Fruit fly (Drosophila melanogaster): Measurements from ENCODE around the gene Pomp.
A peak's percentile ranks its signal among the peaks of the same experiment; 100 is the strongest.

Pomp gene

dm6 chr2L:20821249-20822024, 34.0 kb downstream of the Pomp start:
- no peak for TF ChIP-seq CG4820 (GFP tag; optimal IDR thresholded peaks at IDR 0.05)
- peak; percentile 22 for TF ChIP-seq CG18599 (GFP tag; optimal IDR thresholded peaks at IDR 0.05)
- TF ChIP-seq trem (tag; optimal IDR thresholded peaks at IDR 0.05): peak; percentile 14
- TF ChIP-seq jumu (GFP tag; optimal IDR thresholded peaks at IDR 0.05): no peak
- peak; percentile 84 to 90 for TF ChIP-seq Trl (optimal IDR thresholded peaks at IDR 0.05)
- no peak for TF ChIP-seq Trl (GFP tag; optimal IDR thresholded peaks at IDR 0.05)
- peak; percentile 70; the same call in 3 of the 4 replicates for TF ChIP-seq Dll (GFP tag; IDR thresholded peaks at IDR 0.05; ENCODE audit: partially characterized antibody)
- peak; percentile 44; the same call in 1 of the 2 replicates for TF ChIP-seq tna (GFP tag; IDR thresholded peaks at IDR 0.05; ENCODE audit: partially characterized antibody)
- TF ChIP-seq Kr (GFP tag; optimal IDR thresholded peaks at IDR 0.05): peak; percentile 50
- TF ChIP-seq Vsx1 (GFP tag; optimal IDR thresholded peaks at IDR 0.05): no peak
- no peak for TF ChIP-seq Oaz (GFP tag; IDR thresholded peaks at IDR 0.05)
- TF ChIP-seq CG34376 (GFP tag; optimal IDR thresholded peaks at IDR 0.05): peak; percentile 39
- TF ChIP-seq CG14710 (tag; optimal IDR thresholded peaks at IDR 0.05): peak; percentile 11
- peak; percentile 5 for TF ChIP-seq ind (GFP tag; optimal IDR thresholded peaks at IDR 0.05)
- TF ChIP-seq CG17802 (tag; optimal IDR thresholded peaks at IDR 0.05): peak; percentile 94
- no peak for TF ChIP-seq mirr (GFP tag; optimal IDR thresholded peaks at IDR 0.05)
- TF ChIP-seq ftz-f1 (GFP tag; optimal IDR thresholded peaks at IDR 0.05): peak; percentile 76
- TF ChIP-seq cg (GFP tag; optimal IDR thresholded peaks at IDR 0.05): peak; percentile 84
- TF ChIP-seq dm (GFP tag; optimal IDR thresholded peaks at IDR 0.05): no peak
- TF ChIP-seq tap (tag; optimal IDR thresholded peaks at IDR 0.05): no peak
- TF ChIP-seq otp (GFP tag; IDR thresholded peaks at IDR 0.05): peak; percentile 47; the same call in 1 of the 3 replicates
- peak; percentile 55; the same call in 2 of the 3 replicates for TF ChIP-seq Doc3 (GFP tag; IDR thresholded peaks at IDR 0.05; ENCODE audit: partially characterized antibody)
- 0 out of 3 replicates have a peak, but pooled peaks have one; percentile 27 for TF ChIP-seq dysf (GFP tag; IDR thresholded peaks at IDR 0.05)
- TF ChIP-seq nau (GFP tag; optimal IDR thresholded peaks at IDR 0.05): peak; percentile 21
- peak; percentile 9 for TF ChIP-seq MTF-1 (GFP tag; optimal IDR thresholded peaks at IDR 0.05; ENCODE audit: borderline replicate concordance)
- TF ChIP-seq HLH4C (GFP tag; IDR thresholded peaks at IDR 0.05; ENCODE audit: partially characterized antibody): peak; percentile 38; the same call in 1 of the 3 replicates
- no peak for TF ChIP-seq CG16815 (GFP tag; optimal IDR thresholded peaks at IDR 0.05)
- TF ChIP-seq CG10565 (GFP tag; optimal IDR thresholded peaks at IDR 0.05): no peak
- TF ChIP-seq CG6175 (GFP tag; IDR thresholded peaks at IDR 0.05): peak; percentile 91
- TF ChIP-seq Dp (GFP tag; optimal IDR thresholded peaks at IDR 0.05): no peak
- peak; percentile 9 for TF ChIP-seq sd (tag; optimal IDR thresholded peaks at IDR 0.05)
- TF ChIP-seq CG16779 (GFP tag; IDR thresholded peaks at IDR 0.05): 0 out of 2 replicates have a peak, but pooled peaks have one; percentile 24
- peak; percentile 56; the same call in 2 of the 3 replicates for TF ChIP-seq zen2 (GFP tag; IDR thresholded peaks at IDR 0.05; ENCODE audit: partially characterized antibody)
- TF ChIP-seq sug (tag; optimal IDR thresholded peaks at IDR 0.05): peak; percentile 56
- 0 out of 2 replicates have a peak, but pooled peaks have one; percentile 36 for TF ChIP-seq Rfx (GFP tag; IDR thresholded peaks at IDR 0.05)
- peak; percentile 14 for TF ChIP-seq nom (GFP tag; optimal IDR thresholded peaks at IDR 0.05)
- no peak for TF ChIP-seq CG33213 (GFP tag; optimal IDR thresholded peaks at IDR 0.05)
- no peak for TF ChIP-seq CG2116 (GFP tag; optimal IDR thresholded peaks at IDR 0.05)
- peak; percentile 83 for TF ChIP-seq CG10543 (GFP tag; optimal IDR thresholded peaks at IDR 0.05)
- peak; percentile 48; the same call in 1 of the 3 replicates for TF ChIP-seq Opbp (GFP tag; IDR thresholded peaks at IDR 0.05; ENCODE audit: partially characterized antibody)
- TF ChIP-seq HLHmδ (GFP tag; optimal IDR thresholded peaks at IDR 0.05): peak; percentile 23
- peak; percentile 79 for TF ChIP-seq Deaf1 (tag; optimal IDR thresholded peaks at IDR 0.05)
- peak in 1 of 2 experiments; percentile 21 for TF ChIP-seq Eip74EF (GFP tag; optimal IDR thresholded peaks at IDR 0.05)
- TF ChIP-seq CG6813 (GFP tag; optimal IDR thresholded peaks at IDR 0.05): peak; percentile 18
- TF ChIP-seq z (GFP tag; IDR thresholded peaks at IDR 0.05): peak; percentile 52; the same call in 2 of the 3 replicates
- TF ChIP-seq CG9876 (GFP tag; optimal IDR thresholded peaks at IDR 0.05): no peak
- no peak for TF ChIP-seq Myb (GFP tag; optimal IDR thresholded peaks at IDR 0.05)
